Fruit fly (Drosophila melanogaster) whole organism, embryonic: Measurements from ENCODE around the gene Hs6st.

ENCODE experiments used
- Bgb ChIP-seq: fragments of 200-800 bp; sonication (Bioruptor generic); IDR thresholded peaks from 2 replicates; pipeline ENCODE4 v1.3.6; 2022; ENCODE audit warnings: missing biosample characterization, missing genetic modification characterization; ENCODE audit not compliant: partially characterized antibody
- C15 ChIP-seq: fragments of 200-800 bp; sonication (Bioruptor generic); IDR thresholded peaks from 3 replicates; pipeline ENCODE4 v1.3.6; 2022; ENCODE audit warnings: missing biosample characterization, missing genetic modification characterization
- CG10147 ChIP-seq: fragments of 200-800 bp; sonication (Bioruptor generic); optimal IDR thresholded peaks from 2 replicates; lab custom pipeline; 2019; ENCODE audit warnings: missing biosample characterization, mild to moderate bottlenecking, missing genetic modification characterization, moderate library complexity
- CG10274 ChIP-seq: fragments of 200-800 bp; sonication (Bioruptor generic); optimal IDR thresholded peaks from 3 replicates; lab custom pipeline; 2017; ENCODE audit warnings: missing biosample characterization, mild to moderate bottlenecking, missing genetic modification characterization
- CG12391 ChIP-seq: fragments of 200-800 bp; sonication (Bioruptor generic); optimal IDR thresholded peaks from 3 replicates; lab custom pipeline; 2018; ENCODE audit warnings: missing biosample characterization, mild to moderate bottlenecking, missing genetic modification characterization, moderate library complexity
- CG12659 ChIP-seq: fragments of 200-800 bp; sonication (Bioruptor generic); optimal IDR thresholded peaks from 3 replicates; lab custom pipeline; 2017; ENCODE audit warnings: mild to moderate bottlenecking, missing biosample characterization, missing genetic modification reagents, missing genetic modification characterization
- CG13287 ChIP-seq: fragments of 200-800 bp; sonication (Bioruptor generic); IDR thresholded peaks from 2 replicates; pipeline ENCODE4 v1.3.6; 2022; ENCODE audit warnings: missing biosample characterization, missing genetic modification characterization; ENCODE audit not compliant: partially characterized antibody
- CG13296 ChIP-seq: fragments of 200-800 bp; sonication (Bioruptor generic); optimal IDR thresholded peaks from 3 replicates; lab custom pipeline; 2018; ENCODE audit warnings: missing biosample characterization, mild to moderate bottlenecking, missing genetic modification characterization
- CG13624 ChIP-seq: fragments of 200-800 bp; sonication (Bioruptor generic); optimal IDR thresholded peaks from 2 replicates; lab custom pipeline; 2016; ENCODE audit warnings: missing biosample characterization, missing genetic modification characterization
- CG17186 ChIP-seq: fragments of 200-800 bp; sonication (Bioruptor generic); optimal IDR thresholded peaks from 3 replicates; lab custom pipeline; 2017; ENCODE audit warnings: missing biosample characterization, missing genetic modification reagents, missing genetic modification characterization
- CG18764 ChIP-seq: fragments of 200-800 bp; sonication (Bioruptor generic); optimal IDR thresholded peaks from 3 replicates; lab custom pipeline; 2016; ENCODE audit warnings: missing biosample characterization, missing genetic modification characterization
- CG2116 ChIP-seq: fragments of 200-800 bp; sonication (Bioruptor generic); optimal IDR thresholded peaks from 3 replicates; lab custom pipeline; 2018; ENCODE audit warnings: missing biosample characterization, mild to moderate bottlenecking, missing genetic modification characterization
- CG2120 ChIP-seq: fragments of 200-800 bp; sonication (Bioruptor generic); optimal IDR thresholded peaks from 3 replicates; lab custom pipeline; 2016; ENCODE audit warnings: missing biosample characterization, missing genetic modification characterization
- CG31365 ChIP-seq: fragments of 200-800 bp; sonication (Bioruptor generic); optimal IDR thresholded peaks from 2 replicates; lab custom pipeline; 2018; ENCODE audit warnings: missing biosample characterization, mild to moderate bottlenecking, missing genetic modification characterization
- CG34376 ChIP-seq: fragments of 200-800 bp; sonication (Bioruptor generic); optimal IDR thresholded peaks from 2 replicates; lab custom pipeline; 2018; ENCODE audit warnings: missing biosample characterization, mild to moderate bottlenecking, missing genetic modification characterization
- CG42726 ChIP-seq: fragments of 200-800 bp; sonication (Bioruptor generic); IDR thresholded peaks from 2 replicates; pipeline ENCODE4 v1.3.6; 2022; ENCODE audit warnings: missing biosample characterization, missing genetic modification characterization; ENCODE audit not compliant: partially characterized antibody
- CG4854 ChIP-seq: fragments of 200-800 bp; sonication (Bioruptor generic); optimal IDR thresholded peaks from 2 replicates; lab custom pipeline; 2016; ENCODE audit warnings: missing biosample characterization, missing genetic modification characterization, inconsistent platforms
- CG7839 ChIP-seq: fragments of 200-800 bp; sonication (Bioruptor generic); optimal IDR thresholded peaks from 3 replicates; lab custom pipeline; 2018; ENCODE audit warnings: missing biosample characterization, mild to moderate bottlenecking, missing genetic modification characterization, moderate library complexity
- CG8290 ChIP-seq, 3 experiments: fragments of 200-800 bp; sonication (Bioruptor generic); optimal IDR thresholded peaks; 2 replicates each; lab custom pipeline; 2016 to 2019; ENCODE audit warnings: missing biosample characterization in 3 of 3, missing genetic modification characterization in 3 of 3, mild to moderate bottlenecking in 2 of 3, moderate library complexity in 1 of 3
- CoRest ChIP-seq: fragments of 200-800 bp; sonication (Bioruptor generic); optimal IDR thresholded peaks from 3 replicates; lab custom pipeline; 2018; ENCODE audit warnings: missing biosample characterization, mild to moderate bottlenecking, missing genetic modification characterization, moderate library complexity
- Dad ChIP-seq: fragments of 200-800 bp; sonication (Bioruptor generic); optimal IDR thresholded peaks from 3 replicates; lab custom pipeline; 2016; ENCODE audit warnings: missing biosample characterization, missing genetic modification characterization
- Dek ChIP-seq: fragments of 200-800 bp; sonication (Bioruptor generic); optimal IDR thresholded peaks from 3 replicates; lab custom pipeline; 2019; ENCODE audit warnings: missing biosample characterization, mild to moderate bottlenecking, missing genetic modification characterization, moderate library complexity
- Dp ChIP-seq: fragments of 200-800 bp; sonication (Bioruptor generic); optimal IDR thresholded peaks from 2 replicates; lab custom pipeline; 2018; ENCODE audit warnings: missing biosample characterization, mild to moderate bottlenecking, missing genetic modification characterization, moderate library complexity
- E2f2 ChIP-seq: fragments of 200-800 bp; sonication (Bioruptor generic); IDR thresholded peaks from 2 replicates; pipeline ENCODE4 v1.3.6; 2022; ENCODE audit warnings: missing biosample characterization, missing genetic modification characterization
- HLH4C ChIP-seq: fragments of 200-800 bp; sonication (Bioruptor generic); IDR thresholded peaks from 3 replicates; pipeline ENCODE4 v1.3.6; 2022; ENCODE audit warnings: missing biosample characterization, missing genetic modification characterization; ENCODE audit not compliant: partially characterized antibody
- HLHmδ ChIP-seq: fragments of 200-800 bp; sonication (Bioruptor generic); optimal IDR thresholded peaks from 2 replicates; lab custom pipeline; 2018; ENCODE audit warnings: missing biosample characterization, mild to moderate bottlenecking, missing genetic modification characterization, moderate library complexity
- HmgZ ChIP-seq: fragments of 200-800 bp; sonication (Bioruptor generic); optimal IDR thresholded peaks from 2 replicates; lab custom pipeline; 2018; ENCODE audit warnings: missing biosample characterization, mild to moderate bottlenecking, missing genetic modification characterization
- Hr39 ChIP-seq: fragments of >200 bp; optimal IDR thresholded peaks from 2 replicates; lab custom pipeline; 2017
- Lpt ChIP-seq: fragments of >200 bp; optimal IDR thresholded peaks from 2 replicates; lab custom pipeline; 2018; ENCODE audit warnings: missing biosample characterization, missing genetic modification characterization
- MBD-R2 ChIP-seq: fragments of 200-800 bp; sonication (Bioruptor generic); IDR thresholded peaks from 2 replicates; pipeline ENCODE4 v1.3.6; 2022; ENCODE audit warnings: missing biosample characterization, missing genetic modification characterization
- Med ChIP-seq: fragments of 200-800 bp; sonication (Bioruptor generic); peaks from one replicate; lab custom pipeline; 2016; ENCODE audit warnings: missing biosample characterization, missing genetic modification characterization, mild to moderate bottlenecking, inconsistent platforms, moderate library complexity
- Mrtf ChIP-seq: fragments of 200-800 bp; sonication (Bioruptor generic); IDR thresholded peaks from 3 replicates; pipeline ENCODE4 v1.3.6; 2022; ENCODE audit warnings: missing biosample characterization, missing genetic modification characterization
- Stat92E ChIP-seq, 3 experiments: fragments of >200 bp in 2 of 3; fragments of 200-800 bp in 1 of 3; sonication (Bioruptor generic) in 1 of 3; optimal IDR thresholded peaks; 2 replicates each; lab custom pipeline; 2017 to 2019; ENCODE audit warnings: missing biosample characterization in 3 of 3, missing genetic modification characterization in 3 of 3, mild to moderate bottlenecking in 1 of 3, moderate library complexity in 1 of 3
- bab2 ChIP-seq: fragments of 200-800 bp; sonication (Bioruptor generic); optimal IDR thresholded peaks from 2 replicates; lab custom pipeline; 2016; ENCODE audit warnings: missing biosample characterization, missing genetic modification characterization
- bsh ChIP-seq, 2 experiments: fragments of 200-800 bp; sonication (Bioruptor generic); optimal IDR thresholded peaks; 2 replicates each; lab custom pipeline; 2017 to 2018; ENCODE audit warnings: mild to moderate bottlenecking in 2 of 2, missing biosample characterization in 2 of 2, missing genetic modification characterization in 2 of 2, moderate library complexity in 1 of 2
- cg ChIP-seq: fragments of 200-800 bp; sonication (Bioruptor generic); optimal IDR thresholded peaks from 3 replicates; lab custom pipeline; 2019; ENCODE audit warnings: missing biosample characterization, mild to moderate bottlenecking, missing genetic modification characterization, moderate library complexity
- chinmo ChIP-seq: fragments of 200-800 bp; sonication (Bioruptor generic); IDR thresholded peaks from 4 replicates; pipeline ENCODE4 v1.3.6; 2022; ENCODE audit warnings: missing biosample characterization, missing genetic modification characterization; ENCODE audit not compliant: partially characterized antibody
- gt ChIP-seq: fragments of 200-800 bp; sonication (Bioruptor generic); IDR thresholded peaks from 2 replicates; pipeline ENCODE4 v1.3.6; 2022; ENCODE audit warnings: missing biosample characterization, missing genetic modification characterization
- hbn ChIP-seq: fragments of 200-800 bp; sonication (Bioruptor generic); IDR thresholded peaks from 2 replicates; pipeline ENCODE4 v1.3.6; 2022; ENCODE audit warnings: missing biosample characterization, missing genetic modification characterization; ENCODE audit not compliant: partially characterized antibody
- ken ChIP-seq: fragments of 200-800 bp; sonication (Bioruptor generic); IDR thresholded peaks from 3 replicates; pipeline ENCODE4 v1.3.6; 2022; ENCODE audit warnings: missing biosample characterization, missing genetic modification characterization
- knrl ChIP-seq: fragments of 200-800 bp; sonication (Bioruptor generic); IDR thresholded peaks from 3 replicates; pipeline ENCODE4 v1.3.6; 2022; ENCODE audit warnings: missing biosample characterization, missing genetic modification characterization; ENCODE audit not compliant: partially characterized antibody
- nmo ChIP-seq: fragments of 200-800 bp; sonication (Bioruptor generic); optimal IDR thresholded peaks from 2 replicates; lab custom pipeline; 2018; ENCODE audit warnings: missing biosample characterization, mild to moderate bottlenecking, missing genetic modification characterization, moderate library complexity
- sna ChIP-seq: fragments of 200-800 bp; sonication (Bioruptor generic); IDR thresholded peaks from 2 replicates; pipeline ENCODE4 v1.3.6; 2022; ENCODE audit warnings: missing biosample characterization, missing genetic modification characterization; ENCODE audit not compliant: partially characterized antibody
- twi ChIP-seq: fragments of 200-800 bp; optimal IDR thresholded peaks from 2 replicates; lab custom pipeline; 2019; ENCODE audit warnings: missing biosample characterization, mild to moderate bottlenecking, missing genetic modification characterization, moderate library complexity
- vnd ChIP-seq: fragments of 200-800 bp; sonication (Bioruptor generic); IDR thresholded peaks from 3 replicates; pipeline ENCODE4 v1.3.6; 2022; ENCODE audit warnings: missing biosample characterization, missing genetic modification characterization; ENCODE audit not compliant: partially characterized antibody
- vvl ChIP-seq: fragments of 200-800 bp; sonication (Bioruptor generic); IDR thresholded peaks from 2 replicates; pipeline ENCODE4 v1.3.6; 2022; ENCODE audit warnings: missing biosample characterization, missing genetic modification characterization

Hs6st gene

DNA sequence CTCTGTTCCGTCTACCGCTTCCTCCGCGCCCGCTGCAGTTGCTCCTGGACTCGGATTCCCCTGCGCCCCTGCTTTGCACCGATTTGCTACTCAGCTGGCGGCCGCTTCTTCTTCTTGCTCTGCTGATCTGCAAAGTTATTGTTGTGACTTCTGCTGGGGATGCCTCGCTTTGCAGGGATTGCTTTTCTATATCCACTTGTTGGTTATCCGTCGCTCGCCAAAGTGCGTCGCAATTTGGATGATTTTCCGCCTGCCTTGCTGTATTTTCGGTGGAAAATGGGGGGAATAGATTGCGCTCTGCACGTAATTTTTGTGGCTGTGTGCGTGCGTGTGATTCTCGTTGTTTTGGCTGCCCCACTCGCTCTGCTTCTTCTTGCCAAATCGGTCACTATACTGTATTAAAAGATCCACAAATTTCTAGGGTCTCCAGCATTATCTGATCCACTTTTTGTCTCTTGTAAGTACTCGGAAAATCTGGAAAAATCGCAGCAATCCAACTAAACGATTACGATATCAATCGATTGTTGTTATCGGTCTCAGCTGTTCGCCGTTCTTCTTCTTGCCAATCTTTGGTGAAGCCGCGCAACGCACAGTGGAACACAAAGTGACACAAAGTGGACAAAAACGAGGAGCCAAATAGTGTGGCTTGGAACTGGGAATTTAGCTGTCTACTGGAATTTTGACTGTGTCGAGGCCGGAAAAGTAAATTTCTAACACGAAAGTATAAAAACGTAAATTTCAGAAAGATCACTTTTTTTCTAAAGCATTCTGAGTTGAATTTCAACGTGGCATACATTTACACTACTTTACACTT lies 105.2 kb downstream of the Hs6st start, which contains the start of gene ClpX (continued):
- TF ChIP-seq CG13624 (GFP tag; lab: Kevin White, UChicago) (peak; percentile 55), nmo (GFP tag; lab: Kevin White, UChicago) (peak; percentile 26), CG12391 (tag; lab: Kevin White, UChicago) (peak; percentile 7), Mrtf (GFP tag; lab: Robert Waterston, UW) (no peak), CG10274 (GFP tag; lab: Kevin White, UChicago) (no peak), CG10147 (GFP tag; lab: Kevin White, UChicago) (peak; percentile 29), vvl (GFP tag; lab: Robert Waterston, UW) (0 out of 2 replicates have a peak, but pooled peaks have one; percentile 26), CG8290 (GFP tag; optimal IDR thresholded peaks at IDR 0.05; lab: Kevin White, UChicago) (no peak), CG8290 (tag; optimal IDR thresholded peaks at IDR 0.05; lab: Kevin White, UChicago) (peak in 1 of 2 experiments; percentile 50), CG4854 (GFP tag; lab: Kevin White, UChicago) (no peak), Med (GFP tag; lab: Kevin White, UChicago) (peak; percentile 81), Hr39 (lab: Kevin White, UChicago) (no peak), CG2116 (GFP tag; lab: Kevin White, UChicago) (peak; percentile 63), CG7839 (tag; lab: Kevin White, UChicago) (peak; percentile 8), MBD-R2 (GFP tag; lab: Robert Waterston, UW) (peak; percentile 73), gt (GFP tag; lab: Robert Waterston, UW) (no peak), HmgZ (tag; lab: Kevin White, UChicago) (peak; percentile 77), twi (tag; lab: Kevin White, UChicago) (no peak), hbn (GFP tag; lab: Robert Waterston, UW) (peak; percentile 70), C15 (GFP tag; lab: Robert Waterston, UW) (no peak), sna (GFP tag; lab: Robert Waterston, UW) (peak; percentile 80), Dp (GFP tag; lab: Kevin White, UChicago) (peak; percentile 51), HLHmδ (peak; percentile 29), HLH4C (GFP tag; lab: Robert Waterston, UW) (peak; percentile 79), E2f2 (GFP tag; lab: Robert Waterston, UW) (peak; percentile 35; the same call in 1 of the 2 replicates), bsh (GFP tag; optimal IDR thresholded peaks at IDR 0.05; lab: Kevin White, UChicago) (no peak), Dad (GFP tag; lab: Kevin White, UChicago) (peak; percentile 50), CG42726 (GFP tag; lab: Robert Waterston, UW) (peak; percentile 46; the same call in 1 of the 2 replicates), CG34376 (GFP tag; lab: Kevin White, UChicago) (peak; percentile 37), Dek (peak; percentile 20), CG2120 (peak; percentile 23), CG13287 (GFP tag; lab: Robert Waterston, UW) (peak; percentile 80), CG31365 (tag; lab: Kevin White, UChicago) (peak; percentile 7), Bgb (GFP tag; lab: Robert Waterston, UW) (peak; percentile 76), CG13296 (peak; percentile 20), ken (peak; percentile 26; the same call in 1 of the 3 replicates), vnd (peak; percentile 66), Stat92E (GFP tag; optimal IDR thresholded peaks at IDR 0.05; lab: Kevin White, UChicago) (peak in 1 of 3 experiments; percentile 48), chinmo (GFP tag; lab: Robert Waterston, UW) (0 out of 4 replicates have a peak, but pooled peaks have one; percentile 41), CoRest (tag; lab: Kevin White, UChicago) (peak; percentile 16), CG12659 (GFP tag; lab: Kevin White, UChicago) (peak; percentile 54), knrl (peak; percentile 60), CG17186 (GFP tag; lab: Kevin White, UChicago) (peak; percentile 81), bab2 (GFP tag; lab: Kevin White, UChicago) (no peak), cg (GFP tag; lab: Kevin White, UChicago) (peak; percentile 72), Lpt (GFP tag; lab: Kevin White, UChicago) (no peak), CG18764 (GFP tag; lab: Kevin White, UChicago) (no peak)
